Fruit fly (Drosophila melanogaster): Measurements from ENCODE around the gene CG15337.

DNA sequence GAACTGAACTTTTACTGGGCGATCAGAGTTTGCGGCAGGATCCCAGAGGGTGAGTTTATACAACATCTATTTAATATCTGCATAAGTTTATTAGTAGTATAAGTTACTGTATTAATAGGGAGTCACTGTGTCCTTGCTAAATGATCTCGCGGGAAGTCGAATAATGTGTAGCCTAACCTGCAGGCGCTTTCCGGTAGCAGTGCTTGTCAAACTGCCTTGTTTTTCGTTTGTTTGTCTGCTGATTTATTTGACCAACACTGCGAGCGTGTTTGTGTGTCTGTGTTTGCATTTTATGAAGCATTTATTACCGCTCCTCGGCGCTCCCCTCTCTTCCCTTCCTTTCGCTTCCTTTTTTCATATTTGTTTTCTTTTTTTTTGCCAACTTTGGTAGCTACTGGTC is 50.8 kb downstream of the CG15337 start:
- TF ChIP-seq CG8478 (optimal IDR thresholded peaks at IDR 0.05) (no peak), CTCF (optimal IDR thresholded peaks at IDR 0.05) (peak; percentile 77 to 79)
